Worm (Caenorhabditis elegans): Measurements from ENCODE around the gene W01D2.1.
A peak's percentile ranks its signal among the peaks of the same experiment; 100 is the strongest.

The W01D2.1 gene

ce11 chrII:14792470-14792869 lies 22.8 kb upstream of the W01D2.1 start:
- no peak for TF ChIP-seq ztf-23 (GFP tag; IDR thresholded peaks at IDR 0.05)
- TF ChIP-seq cog-1 (tag; optimal IDR thresholded peaks at IDR 0.05): no peak
- no peak for TF ChIP-seq ztf-29 (GFP tag; IDR thresholded peaks at IDR 0.05)
- no peak for TF ChIP-seq T22C8.4 (GFP tag; IDR thresholded peaks at IDR 0.05)
- no peak for TF ChIP-seq med-1 (GFP tag; optimal IDR thresholded peaks at IDR 0.05; ENCODE audit: insufficient read depth)
- no peak for TF ChIP-seq tab-1 (GFP tag; IDR thresholded peaks at IDR 0.05)
- no peak for TF ChIP-seq ref-1 (GFP tag; conservative IDR thresholded peaks at IDR 0.05)
- no peak for TF ChIP-seq flt-1 (GFP tag; IDR thresholded peaks at IDR 0.05)
- TF ChIP-seq klf-2 (GFP tag; conservative IDR thresholded peaks at IDR 0.05): no peak

ce11 chrII:14794935-14795454 lies 20.3 kb upstream of the W01D2.1 start, which contains the start of gene eif-3.B:
Gene eif-3.B, plus strand, starts transcription at chrII:14795404.
- TF ChIP-seq cog-1 (tag; optimal IDR thresholded peaks at IDR 0.05) (peak; percentile 88), klf-2 (GFP tag; conservative IDR thresholded peaks at IDR 0.05) (peak; percentile 63; the same call in 1 of the 2 replicates), med-1 (GFP tag; optimal IDR thresholded peaks at IDR 0.05; ENCODE audit: insufficient read depth) (no peak), flt-1 (GFP tag; IDR thresholded peaks at IDR 0.05) (peak; percentile 76), ztf-23 (GFP tag; IDR thresholded peaks at IDR 0.05) (peak; percentile 86), ztf-29 (GFP tag; IDR thresholded peaks at IDR 0.05) (no peak), ref-1 (GFP tag; conservative IDR thresholded peaks at IDR 0.05) (no peak), tab-1 (GFP tag; IDR thresholded peaks at IDR 0.05) (no peak), T22C8.4 (GFP tag; IDR thresholded peaks at IDR 0.05) (peak; percentile 74)

ce11 chrII:14798047-14798522 lies 17.2 kb upstream of the W01D2.1 start, which contains the start of gene tbc-20:
Gene tbc-20, plus strand, starts transcription at chrII:14798472.
- TF ChIP-seq flt-1 (GFP tag; IDR thresholded peaks at IDR 0.05) (no peak), T22C8.4 (GFP tag; IDR thresholded peaks at IDR 0.05) (no peak), tab-1 (GFP tag; IDR thresholded peaks at IDR 0.05) (no peak), med-1 (GFP tag; optimal IDR thresholded peaks at IDR 0.05; ENCODE audit: insufficient read depth) (no peak), ztf-23 (GFP tag; IDR thresholded peaks at IDR 0.05) (no peak), cog-1 (tag; optimal IDR thresholded peaks at IDR 0.05) (no peak), ztf-29 (GFP tag; IDR thresholded peaks at IDR 0.05) (no peak), ref-1 (GFP tag; conservative IDR thresholded peaks at IDR 0.05) (no peak)

DNA sequence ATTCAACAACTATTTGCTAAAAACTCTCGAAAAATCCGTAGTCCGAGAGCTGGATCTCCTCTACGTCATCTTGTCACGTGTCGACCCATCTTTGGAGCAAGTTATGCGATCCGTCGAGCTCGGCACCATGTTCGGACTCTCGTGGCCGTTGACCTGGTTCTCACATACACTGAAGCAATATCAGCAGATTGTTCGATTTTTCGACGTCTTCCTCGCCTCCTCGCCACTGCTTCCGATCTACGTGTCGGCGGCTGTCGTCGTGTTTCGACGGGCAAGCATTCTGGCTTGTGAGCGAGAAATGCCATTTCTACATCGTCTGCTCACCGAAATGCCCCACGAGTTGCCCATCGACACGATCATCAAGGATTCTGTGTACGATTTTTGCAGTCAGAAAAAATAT lies 16.0 kb upstream of the W01D2.1 start:
- TF ChIP-seq cog-1 (tag; optimal IDR thresholded peaks at IDR 0.05): no peak
- TF ChIP-seq ztf-23 (GFP tag; IDR thresholded peaks at IDR 0.05): no peak
- TF ChIP-seq T22C8.4 (GFP tag; IDR thresholded peaks at IDR 0.05): no peak
- TF ChIP-seq tab-1 (GFP tag; IDR thresholded peaks at IDR 0.05): no peak
- no peak for TF ChIP-seq flt-1 (GFP tag; IDR thresholded peaks at IDR 0.05)
- no peak for TF ChIP-seq med-1 (GFP tag; optimal IDR thresholded peaks at IDR 0.05; ENCODE audit: insufficient read depth)
- no peak for TF ChIP-seq ztf-29 (GFP tag; IDR thresholded peaks at IDR 0.05)
- no peak for TF ChIP-seq ref-1 (GFP tag; conservative IDR thresholded peaks at IDR 0.05)
- no peak for TF ChIP-seq klf-2 (GFP tag; conservative IDR thresholded peaks at IDR 0.05)

- TF ChIP-seq T22C8.4 (GFP tag; IDR thresholded peaks at IDR 0.05) (no peak), ref-1 (GFP tag; conservative IDR thresholded peaks at IDR 0.05) (0 out of 2 replicates have a peak, but pooled peaks have one; percentile 44), ztf-23 (GFP tag; IDR thresholded peaks at IDR 0.05) (no peak), ztf-29 (GFP tag; IDR thresholded peaks at IDR 0.05) (no peak), tab-1 (GFP tag; IDR thresholded peaks at IDR 0.05) (no peak; the same call in 1 of the 2 replicates), cog-1 (tag; optimal IDR thresholded peaks at IDR 0.05) (no peak), flt-1 (GFP tag; IDR thresholded peaks at IDR 0.05) (peak; percentile 85)
Measured at ce11 chrII:14801086-14801531, 14.2 kb upstream of the W01D2.1 start.

ce11 chrII:14802527-14802926 lies 12.8 kb upstream of the W01D2.1 start:
- 0 out of 2 replicates have a peak, but pooled peaks have one; percentile 21 for TF ChIP-seq flt-1 (GFP tag; IDR thresholded peaks at IDR 0.05)

DNA sequence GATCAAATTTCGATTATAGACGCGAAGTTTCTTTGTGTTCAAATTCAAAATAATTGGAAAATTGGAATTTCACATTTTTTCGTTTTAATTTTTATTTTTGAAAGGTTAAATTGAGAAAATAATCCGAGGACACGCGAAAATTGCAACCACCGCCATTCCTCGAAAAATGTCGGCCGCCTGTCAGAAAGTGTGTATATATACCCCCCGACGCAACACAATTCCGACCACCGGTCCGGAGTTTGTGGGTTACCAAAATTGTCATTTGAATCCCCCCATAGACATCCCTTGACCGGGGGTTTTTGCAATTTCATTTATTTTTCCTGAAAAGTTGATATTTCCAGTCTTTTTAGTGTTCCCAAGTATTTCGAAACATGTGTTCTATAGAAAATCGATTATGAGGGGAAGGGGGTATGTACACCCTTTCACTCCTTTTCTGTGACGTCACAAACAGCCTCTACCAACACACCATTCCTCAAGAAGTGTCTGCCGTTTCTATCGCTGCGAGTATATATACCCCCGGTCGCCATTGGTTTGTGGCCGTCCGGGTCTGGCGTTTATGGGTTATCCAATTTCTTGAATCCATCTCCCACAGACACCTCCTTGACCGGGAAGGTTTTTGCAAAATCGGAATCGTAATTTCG lies 10.9 kb upstream of the W01D2.1 start, which contains the start of gene W01D2.3:
Gene W01D2.3 (minus strand): TSS at position 51 of the 641 bp plus-strand sequence.
- TF ChIP-seq ztf-29 (GFP tag; IDR thresholded peaks at IDR 0.05) (peak; percentile 83), klf-2 (GFP tag; conservative IDR thresholded peaks at IDR 0.05) (peak; percentile 86), flt-1 (GFP tag; IDR thresholded peaks at IDR 0.05) (peak; percentile 93), cog-1 (tag; optimal IDR thresholded peaks at IDR 0.05) (peak; percentile 82), ztf-23 (GFP tag; IDR thresholded peaks at IDR 0.05) (peak; percentile 93), tab-1 (GFP tag; IDR thresholded peaks at IDR 0.05) (peak; percentile 90), med-1 (GFP tag; optimal IDR thresholded peaks at IDR 0.05; ENCODE audit: insufficient read depth) (peak; percentile 66), T22C8.4 (GFP tag; IDR thresholded peaks at IDR 0.05) (peak; percentile 87), ref-1 (GFP tag; conservative IDR thresholded peaks at IDR 0.05) (peak; percentile 84)

ce11 chrII:14805686-14806085 lies 9.6 kb upstream of the W01D2.1 start, which contains the start of gene srt-11:
Gene srt-11, plus strand, starts transcription at chrII:14805986.
- no peak for TF ChIP-seq ref-1 (GFP tag; conservative IDR thresholded peaks at IDR 0.05)

- no peak for TF ChIP-seq klf-2 (GFP tag; conservative IDR thresholded peaks at IDR 0.05)
- TF ChIP-seq med-1 (GFP tag; optimal IDR thresholded peaks at IDR 0.05; ENCODE audit: insufficient read depth): no peak
- no peak for TF ChIP-seq tab-1 (GFP tag; IDR thresholded peaks at IDR 0.05)
- TF ChIP-seq ref-1 (GFP tag; conservative IDR thresholded peaks at IDR 0.05): no peak
- no peak for TF ChIP-seq T22C8.4 (GFP tag; IDR thresholded peaks at IDR 0.05)
- TF ChIP-seq ztf-29 (GFP tag; IDR thresholded peaks at IDR 0.05): no peak
- no peak for TF ChIP-seq flt-1 (GFP tag; IDR thresholded peaks at IDR 0.05)
- TF ChIP-seq cog-1 (tag; optimal IDR thresholded peaks at IDR 0.05): no peak
- TF ChIP-seq ztf-23 (GFP tag; IDR thresholded peaks at IDR 0.05): no peak
Measured at ce11 chrII:14808686-14809085, 6.6 kb upstream of the W01D2.1 start, which contains the start of gene W01D2.6. Gene W01D2.6, plus strand, starts transcription at chrII:14808986.

Measured in whole organism, midembryonic.